Fruit fly (Drosophila melanogaster) whole organism, prepupa: ENCODE data around the gene CG33985.

Source experiments
- CG10669 ChIP-seq: fragments of 200-800 bp; sonication (Bioruptor generic); optimal IDR thresholded peaks from 3 replicates; lab custom pipeline; 2018; ENCODE audit warnings: missing biosample characterization, mild to moderate bottlenecking, missing genetic modification characterization, moderate library complexity
- CG11902 ChIP-seq: fragments of 200-800 bp; sonication (Bioruptor generic); optimal IDR thresholded peaks from 3 replicates; lab custom pipeline; 2016; ENCODE audit warnings: missing biosample characterization, missing genetic modification characterization
- CG15336 ChIP-seq: fragments of 200-800 bp; sonication (Bioruptor generic); IDR thresholded peaks from 2 replicates; pipeline ENCODE4 v1.3.6; 2022; ENCODE audit warnings: missing biosample characterization, missing genetic modification characterization
- CG3032 ChIP-seq: fragments of 200-800 bp; optimal IDR thresholded peaks from 2 replicates; lab custom pipeline; 2019; ENCODE audit warnings: missing biosample characterization, mild to moderate bottlenecking, missing genetic modification characterization, moderate library complexity
- CG31627 ChIP-seq: fragments of 200-800 bp; sonication (Bioruptor generic); optimal IDR thresholded peaks from 3 replicates; lab custom pipeline; 2016; ENCODE audit warnings: missing biosample characterization, missing genetic modification characterization
- CG32006 ChIP-seq: fragments of 200-800 bp; sonication (Bioruptor generic); optimal IDR thresholded peaks from 3 replicates; lab custom pipeline; 2017; ENCODE audit warnings: missing biosample characterization, mild to moderate bottlenecking, missing genetic modification characterization
- CG3919 ChIP-seq: fragments of 200-800 bp; sonication (Bioruptor generic); optimal IDR thresholded peaks from 3 replicates; lab custom pipeline; 2016; ENCODE audit warnings: missing biosample characterization, missing genetic modification characterization
- CG4318 ChIP-seq: fragments of 200-800 bp; sonication (Bioruptor generic); optimal IDR thresholded peaks from 3 replicates; lab custom pipeline; 2017; ENCODE audit warnings: missing biosample characterization, mild to moderate bottlenecking, missing genetic modification characterization
- CG6163 ChIP-seq: fragments of 200-800 bp; sonication (Bioruptor generic); IDR thresholded peaks from 3 replicates; pipeline ENCODE4 v1.3.6; 2022; ENCODE audit warnings: missing biosample characterization, missing genetic modification characterization
- CG6808 ChIP-seq: fragments of 200-800 bp; sonication (Bioruptor generic); optimal IDR thresholded peaks from 3 replicates; lab custom pipeline; 2017; ENCODE audit warnings: missing biosample characterization, missing genetic modification characterization, mild to moderate bottlenecking, moderate library complexity, missing genetic modification reagents
- CG8119 ChIP-seq: fragments of 200-800 bp; sonication (Bioruptor generic); IDR thresholded peaks from 3 replicates; pipeline ENCODE4 v1.3.6; 2022; ENCODE audit warnings: missing biosample characterization, missing genetic modification characterization
- CG8319 ChIP-seq: fragments of 200-800 bp; sonication (Bioruptor generic); optimal IDR thresholded peaks from 3 replicates; lab custom pipeline; 2016; ENCODE audit warnings: missing biosample characterization, missing genetic modification characterization
- CG8632 ChIP-seq: fragments of 200-800 bp; sonication (Bioruptor generic); optimal IDR thresholded peaks from 3 replicates; lab custom pipeline; 2016; ENCODE audit warnings: missing biosample characterization, missing genetic modification characterization
- Eip78C ChIP-seq: fragments of 200-800 bp; sonication (Bioruptor generic); peaks from one replicate; lab custom pipeline; 2016; ENCODE audit warnings: missing biosample characterization, missing genetic modification characterization
- Gug ChIP-seq: fragments of 200-800 bp; sonication (Bioruptor generic); IDR thresholded peaks from 2 replicates; pipeline ENCODE4 v1.3.6; 2022; ENCODE audit warnings: missing biosample characterization, missing genetic modification characterization
- Hr38 ChIP-seq: sonication (Bioruptor generic); optimal IDR thresholded peaks from 2 replicates; lab custom pipeline; 2016; ENCODE audit warnings: missing biosample characterization, missing genetic modification characterization
- Hr4 ChIP-seq: fragments of 200-800 bp; sonication (Bioruptor generic); optimal IDR thresholded peaks from 3 replicates; lab custom pipeline; 2016; ENCODE audit warnings: missing biosample characterization, missing genetic modification characterization
- Lpt ChIP-seq: fragments of 200-800 bp; sonication (Bioruptor generic); optimal IDR thresholded peaks from 3 replicates; lab custom pipeline; 2016; ENCODE audit warnings: missing biosample characterization, missing genetic modification characterization
- OdsH ChIP-seq: fragments of 200-800 bp; sonication (Bioruptor generic); optimal IDR thresholded peaks from 3 replicates; lab custom pipeline; 2016; ENCODE audit warnings: missing biosample characterization, missing genetic modification characterization
- Smox ChIP-seq: fragments of 200-800 bp; sonication (Bioruptor generic); optimal IDR thresholded peaks from 3 replicates; lab custom pipeline; 2016; ENCODE audit warnings: missing biosample characterization, missing genetic modification characterization
- Sox102F ChIP-seq: fragments of 200-800 bp; sonication (Bioruptor generic); optimal IDR thresholded peaks from 2 replicates; lab custom pipeline; 2016; ENCODE audit warnings: missing biosample characterization, mild to moderate bottlenecking, missing genetic modification characterization
- Sox14 ChIP-seq: fragments of 200-800 bp; sonication (Bioruptor generic); optimal IDR thresholded peaks from 3 replicates; lab custom pipeline; 2016; ENCODE audit warnings: missing biosample characterization, missing genetic modification characterization
- Sox15 ChIP-seq: fragments of 200-800 bp; sonication (Bioruptor generic); optimal IDR thresholded peaks from 3 replicates; lab custom pipeline; 2016; ENCODE audit warnings: missing biosample characterization, missing genetic modification characterization
- achi ChIP-seq: fragments of 200-800 bp; sonication (Bioruptor generic); optimal IDR thresholded peaks from 3 replicates; lab custom pipeline; 2016; ENCODE audit warnings: missing biosample characterization, missing genetic modification characterization
- acj6 ChIP-seq: fragments of 200-800 bp; sonication (Bioruptor generic); optimal IDR thresholded peaks from 3 replicates; lab custom pipeline; 2016; ENCODE audit warnings: missing biosample characterization, missing genetic modification characterization
- dac ChIP-seq: fragments of 200-800 bp; sonication (Bioruptor generic); optimal IDR thresholded peaks from 2 replicates; lab custom pipeline; 2017; ENCODE audit warnings: missing biosample characterization, mild to moderate bottlenecking, missing genetic modification characterization
- eg ChIP-seq: fragments of 200-800 bp; sonication (Bioruptor generic); IDR thresholded peaks from 3 replicates; pipeline ENCODE4 v1.3.6; 2022; ENCODE audit warnings: missing biosample characterization, missing genetic modification characterization
- esn ChIP-seq: fragments of 200-800 bp; sonication (Bioruptor generic); optimal IDR thresholded peaks from 2 replicates; lab custom pipeline; 2016; ENCODE audit warnings: missing biosample characterization, mild to moderate bottlenecking, missing genetic modification characterization, moderate library complexity
- fkh ChIP-seq: fragments of 200-800 bp; sonication (Bioruptor generic); optimal IDR thresholded peaks from 3 replicates; lab custom pipeline; 2017; ENCODE audit warnings: missing biosample characterization, mild to moderate bottlenecking, missing genetic modification characterization, moderate library complexity
- net ChIP-seq: fragments of 200-800 bp; sonication (Bioruptor generic); optimal IDR thresholded peaks from 3 replicates; lab custom pipeline; 2016; ENCODE audit warnings: missing biosample characterization, missing genetic modification characterization
- pdm3 ChIP-seq: fragments of 200-800 bp; sonication (Bioruptor generic); optimal IDR thresholded peaks from 3 replicates; lab custom pipeline; 2016; ENCODE audit warnings: missing biosample characterization, missing genetic modification characterization
- spab ChIP-seq: fragments of 200-800 bp; sonication (Bioruptor generic); optimal IDR thresholded peaks from 2 replicates; lab custom pipeline; 2017; ENCODE audit warnings: missing biosample characterization, mild to moderate bottlenecking, missing genetic modification characterization, missing genetic modification reagents
- svp ChIP-seq: fragments of 200-800 bp; sonication (Bioruptor generic); peaks from one replicate; lab custom pipeline; 2016; ENCODE audit warnings: missing biosample characterization, missing genetic modification characterization
- topi ChIP-seq: fragments of 200-800 bp; sonication (Bioruptor generic); optimal IDR thresholded peaks from 3 replicates; lab custom pipeline; 2016; ENCODE audit warnings: missing biosample characterization, missing genetic modification characterization
- vri ChIP-seq: fragments of 200-800 bp; sonication (Bioruptor generic); optimal IDR thresholded peaks from 3 replicates; lab custom pipeline; 2016; ENCODE audit warnings: missing biosample characterization, mild to moderate bottlenecking, missing genetic modification characterization

Gene CG33985

dm6 chr3L:15506174-15506926 lies 20.3 kb downstream of the CG33985 start:
- TF ChIP-seq OdsH (GFP tag; lab: Kevin White, UChicago) (no peak), Sox15 (GFP tag; lab: Kevin White, UChicago) (no peak), CG4318 (GFP tag; lab: Kevin White, UChicago) (no peak), Sox102F (GFP tag; lab: Kevin White, UChicago) (peak; percentile 12), CG31627 (GFP tag; lab: Kevin White, UChicago) (peak; percentile 24), esn (peak; percentile 16), Eip78C (GFP tag; lab: Kevin White, UChicago) (peak; percentile 78), CG6808 (GFP tag; lab: Kevin White, UChicago) (peak; percentile 45), CG8119 (GFP tag; lab: Robert Waterston, UW) (no peak), svp (peak; percentile 80), CG32006 (peak; percentile 5), CG10669 (peak; percentile 11)

dm6 chr3L:15504687-15505086 lies 21.9 kb downstream of the CG33985 start, which contains the start of gene CG7857:
Gene CG7857, minus strand, starts transcription at chr3L:15504894.
- TF ChIP-seq CG3032 = no peak
- no peak for TF ChIP-seq pdm3
- TF ChIP-seq CG8319 (GFP tag; lab: Kevin White, UChicago) = no peak

dm6 chr3L:15502256-15502655 lies 24.4 kb downstream of the CG33985 start:
- no peak for TF ChIP-seq dac (GFP tag; lab: Kevin White, UChicago)
- peak; percentile 1 for TF ChIP-seq vri (GFP tag; lab: Kevin White, UChicago)
- TF ChIP-seq achi = no peak

dm6 chr3L:15501646-15501972 lies 25.0 kb downstream of the CG33985 start:
- TF ChIP-seq topi = no peak
- TF ChIP-seq CG11902 (GFP tag; lab: Kevin White, UChicago) = no peak
- 0 out of 3 replicates have a peak, but pooled peaks have one; percentile 12 for TF ChIP-seq eg (GFP tag; lab: Robert Waterston, UW)
- peak; percentile 47 for TF ChIP-seq Eip78C (GFP tag; lab: Kevin White, UChicago)

dm6 chr3L:15500813-15501645 lies 25.6 kb downstream of the CG33985 start, which contains the start of gene CG7272:
Gene CG7272, plus strand, starts transcription at chr3L:15500938.
- TF ChIP-seq Hr38 (GFP tag; lab: Kevin White, UChicago) (no peak), spab (no peak), vri (GFP tag; lab: Kevin White, UChicago) (peak; percentile 26), CG8632 (no peak), CG32006 (peak; percentile 38), fkh (peak; percentile 85), CG15336 (GFP tag; lab: Robert Waterston, UW) (peak; percentile 15; the same call in 1 of the 2 replicates), topi (peak; percentile 7), CG3919 (GFP tag; lab: Kevin White, UChicago) (peak; percentile 51), Smox (GFP tag; lab: Kevin White, UChicago) (no peak), Sox14 (GFP tag; lab: Kevin White, UChicago) (peak; percentile 60), Eip78C (GFP tag; lab: Kevin White, UChicago) (peak; percentile 68), Lpt (GFP tag; lab: Kevin White, UChicago) (peak; percentile 28), Hr4 (GFP tag; lab: Kevin White, UChicago) (peak; percentile 0), Gug (no peak), CG8119 (GFP tag; lab: Robert Waterston, UW) (peak; percentile 25; the same call in 1 of the 3 replicates), CG6163 (GFP tag; lab: Robert Waterston, UW) (peak; percentile 48; the same call in 2 of the 3 replicates), acj6 (GFP tag; lab: Kevin White, UChicago) (no peak), net (GFP tag; lab: Kevin White, UChicago) (no peak)
